Fruit fly (Drosophila melanogaster): Measurements from ENCODE around the gene CG14720.

DNA sequence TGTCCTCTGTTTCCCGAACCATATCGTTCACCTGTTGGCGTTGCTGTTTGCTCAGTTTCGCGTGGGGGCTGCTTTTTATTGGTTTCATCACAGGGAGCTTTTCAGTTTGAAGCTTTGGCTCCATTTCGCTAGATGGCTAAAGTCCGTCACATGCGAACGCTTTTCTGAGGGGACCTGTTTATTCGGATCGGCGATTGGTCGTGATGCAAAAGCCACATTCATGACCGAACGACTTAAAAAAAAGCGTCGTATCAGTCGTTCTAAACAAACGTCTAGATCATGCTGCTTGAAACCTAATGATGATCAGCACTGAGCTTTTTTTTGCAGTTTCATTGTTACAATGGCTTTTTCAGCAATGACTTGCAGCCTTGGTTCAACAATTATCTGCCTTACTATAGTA lies 21.6 kb upstream of the CG14720 start, which contains the start of gene CG6908:
- TF ChIP-seq Mnt (GFP tag; optimal IDR thresholded peaks at IDR 0.05) (peak; percentile 65), CG12768 (GFP tag; optimal IDR thresholded peaks at IDR 0.05) (peak; percentile 52), CG7045 (GFP tag; optimal IDR thresholded peaks at IDR 0.05) (no peak), tj (GFP tag; optimal IDR thresholded peaks at IDR 0.05) (no peak), CG1620 (GFP tag; optimal IDR thresholded peaks at IDR 0.05) (no peak), CG14711 (tag; optimal IDR thresholded peaks at IDR 0.05) (no peak), CG5204 (GFP tag; optimal IDR thresholded peaks at IDR 0.05) (no peak), ovo (GFP tag; optimal IDR thresholded peaks at IDR 0.05) (no peak), CG7101 (tag; optimal IDR thresholded peaks at IDR 0.05) (no peak), Crg-1 (GFP tag; optimal IDR thresholded peaks at IDR 0.05) (no peak), Hr96 (GFP tag; optimal IDR thresholded peaks at IDR 0.05) (no peak)

All from whole organism, adult.